Fruit fly (Drosophila melanogaster) ovary, adult (tissue): ENCODE measurements around the gene Eig71Ee.

ENCODE experiments used
- CG17801 ChIP-seq: fragments of 200-800 bp; optimal IDR thresholded peaks from 2 replicates; lab custom pipeline; 2019; ENCODE audit warnings: missing biosample characterization, mild to moderate bottlenecking, missing genetic modification characterization, moderate library complexity; ENCODE audit not compliant: partially characterized antibody

Eig71Ee gene

DNA sequence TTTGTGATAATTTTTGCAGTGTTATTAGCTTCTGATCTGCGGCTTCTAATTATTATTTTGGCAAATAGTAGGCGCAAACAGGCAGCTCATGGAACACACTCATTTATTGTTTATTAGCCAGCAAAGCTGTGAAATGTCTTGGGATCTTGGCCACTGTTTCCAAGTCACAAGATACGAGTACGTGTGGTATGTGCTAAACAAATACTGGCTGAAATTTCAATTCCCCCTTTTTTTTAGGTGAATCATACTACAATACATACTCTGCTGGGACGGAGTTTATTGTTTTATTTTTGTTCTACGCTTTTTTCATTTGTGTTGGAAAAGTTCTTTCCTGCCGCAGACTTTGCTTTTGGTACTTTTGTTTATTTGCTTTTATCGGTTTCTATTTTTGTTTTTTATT, 24.7 kb downstream of the Eig71Ee start:
- no peak for TF ChIP-seq CG17801

DNA sequence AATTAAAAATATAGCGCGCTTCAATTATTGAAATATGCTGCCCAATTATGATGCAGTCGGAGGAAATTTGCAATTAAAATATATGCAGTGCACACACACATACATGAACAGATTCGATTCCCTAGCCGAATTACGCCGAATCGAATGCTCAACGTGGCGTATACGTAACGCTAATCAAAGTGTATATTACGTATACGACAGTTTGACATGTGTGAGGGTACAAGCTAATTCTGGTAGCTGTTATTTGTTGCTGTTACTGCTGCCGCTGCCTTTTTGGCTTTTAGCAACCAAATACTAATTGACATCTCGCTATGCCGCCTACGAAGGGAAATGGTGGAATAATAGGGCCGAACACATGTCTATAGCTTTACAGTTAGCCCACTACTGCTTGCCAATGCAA, 28.5 kb downstream of the Eig71Ee start:
- no peak for TF ChIP-seq CG17801

dm6 chr3L:15625676-15626414, 30.0 kb downstream of the Eig71Ee start:
- peak; percentile 92 for TF ChIP-seq CG17801

DNA sequence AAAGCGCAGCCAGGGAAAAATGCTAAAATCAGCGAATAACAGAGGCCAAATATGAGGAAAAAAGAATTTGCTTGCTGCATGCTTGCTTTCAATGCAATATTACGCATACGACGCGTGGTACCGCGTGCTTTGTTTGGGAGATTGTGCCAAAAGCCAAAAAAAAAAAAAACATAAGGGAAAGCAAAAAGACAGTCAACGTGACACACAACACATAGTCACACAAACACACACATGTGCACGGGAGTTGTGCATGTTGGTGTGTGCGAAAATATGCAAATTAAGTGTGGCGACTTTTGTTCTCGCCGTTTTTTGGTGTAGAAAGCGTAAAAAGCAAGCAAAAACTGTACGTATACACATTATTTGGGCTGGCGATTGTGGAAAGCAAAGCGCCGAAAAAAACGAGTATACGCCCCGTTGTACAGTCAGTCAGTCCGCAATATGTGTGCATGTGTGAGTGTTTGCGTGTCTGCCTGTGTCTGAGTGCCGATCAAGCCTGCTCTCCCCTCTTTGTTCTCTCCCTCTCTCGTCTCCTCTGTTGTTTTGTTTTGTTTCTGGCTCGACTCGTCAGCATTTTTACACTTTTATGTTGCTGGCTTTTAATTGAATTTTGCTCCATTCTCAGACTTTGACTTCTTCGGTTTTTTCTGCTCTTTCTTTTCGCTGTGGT, 30.7 kb downstream of the Eig71Ee start:
- TF ChIP-seq CG17801: no peak

DNA sequence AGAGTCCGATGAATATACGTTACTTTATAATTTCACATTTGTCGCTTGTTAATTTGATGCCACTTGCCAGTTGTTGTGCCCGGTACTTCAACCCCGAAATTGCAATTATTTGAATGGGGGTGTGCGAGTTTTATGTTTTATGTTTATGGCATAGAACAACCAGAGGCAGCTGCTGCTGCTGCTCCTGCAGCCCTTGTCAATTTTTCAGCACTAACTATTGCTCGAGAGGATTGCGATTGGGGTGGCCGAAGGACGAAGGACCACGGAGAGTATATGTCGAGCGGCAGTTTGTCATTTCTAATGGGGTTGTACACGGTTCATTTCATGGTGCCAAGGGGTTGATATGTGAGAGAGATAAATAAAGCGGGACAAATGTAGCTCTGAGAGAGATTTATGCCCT, 31.7 kb downstream of the Eig71Ee start:
- no peak for TF ChIP-seq CG17801

- TF ChIP-seq CG17801: peak; percentile 32
These were observed 36.1 kb downstream of the Eig71Ee start, which contains the start of gene Phs for dm6 chr3L:15619626-15620247. TSS of gene Phs (plus strand) at chr3L:15619901.

- TF ChIP-seq CG17801: no peak
These were observed 38.9 kb downstream of the Eig71Ee start for dm6 chr3L:15616900-15617299.

- no peak for TF ChIP-seq CG17801
These were observed 39.3 kb downstream of the Eig71Ee start for dm6 chr3L:15616490-15616889.

dm6 chr3L:15612728-15613127, 43.1 kb downstream of the Eig71Ee start, which contains the start of gene CG13449:
TSS of gene CG13449 (minus strand) at chr3L:15612828.
- no peak for TF ChIP-seq CG17801

- no peak for TF ChIP-seq CG17801
These were observed 45.7 kb downstream of the Eig71Ee start, which contains the start of gene CG7650 for dm6 chr3L:15610109-15610508. TSS of gene CG7650 (minus strand) at chr3L:15610386.

- TF ChIP-seq CG17801: no peak
These were observed 50.8 kb downstream of the Eig71Ee start for dm6 chr3L:15604979-15605378.
